Worm (Caenorhabditis elegans) whole organism, L1 larva: ENCODE measurements around the gene atz-1.

Experiments used
- ama-1 ChIP-seq: fragments of 150-350 bp; optimal IDR thresholded peaks from 2 replicates; lab custom pipeline; 2014
- blmp-1 ChIP-seq: fragments of 150-350 bp; optimal IDR thresholded peaks from 2 replicates; lab custom pipeline; 2014; ENCODE audit warnings: missing biosample characterization, missing genetic modification characterization
- ces-1 ChIP-seq: fragments of 150-350 bp; optimal IDR thresholded peaks from 2 replicates; lab custom pipeline; 2014; ENCODE audit warnings: missing biosample characterization, missing genetic modification reagents, missing genetic modification characterization
- elt-3 ChIP-seq, 6 experiments: fragments of 150-350 bp in 1 of 6; sonication (generic microtip); optimal IDR thresholded peaks; 2 replicates each; lab custom pipeline; 2017 to 2018; ENCODE audit warnings: missing biosample characterization in 6 of 6, missing genetic modification characterization in 6 of 6, inconsistent platforms in 1 of 6
- grh-1 ChIP-seq: fragments of 200-800 bp; sonication (Bioruptor generic); IDR thresholded peaks from 2 replicates; pipeline ENCODE4 v1.3.6; 2022; ENCODE audit warnings: missing genetic modification reagents, missing genetic modification characterization, missing compliant biosample characterization
- hlh-17 ChIP-seq: fragments of 200-800 bp; sonication (Bioruptor generic); optimal IDR thresholded peaks from 2 replicates; lab custom pipeline; 2018; ENCODE audit warnings: missing genetic modification characterization, mild to moderate bottlenecking, missing compliant biosample characterization, moderate library complexity, borderline replicate concordance
- lin-13 ChIP-seq: fragments of 150-350 bp; optimal IDR thresholded peaks from 2 replicates; lab custom pipeline; 2014; ENCODE audit warnings: missing biosample characterization, missing genetic modification reagents, missing genetic modification characterization
- lin-14 ChIP-seq: fragments of 200-800 bp; sonication (Bioruptor generic); optimal IDR thresholded peaks from 2 replicates; lab custom pipeline; 2018; ENCODE audit warnings: mild to moderate bottlenecking, missing genetic modification characterization, moderate library complexity, missing compliant biosample characterization
- lin-35 ChIP-seq, 2 experiments: fragments of 150-350 bp; optimal IDR thresholded peaks; 2 replicates each; lab custom pipeline; 2014; ENCODE audit warnings: missing biosample characterization in 2 of 2, missing genetic modification characterization in 2 of 2, missing genetic modification reagents in 2 of 2
- lin-39 ChIP-seq: fragments of 150-350 bp; optimal IDR thresholded peaks from 2 replicates; lab custom pipeline; 2014; ENCODE audit warnings: missing biosample characterization, missing genetic modification reagents, missing genetic modification characterization
- nhr-19 ChIP-seq: fragments of 200-800 bp; sonication (Bioruptor generic); conservative IDR thresholded peaks from 2 replicates; pipeline ENCODE4 v1.3.6; 2022; ENCODE audit warnings: missing genetic modification characterization, missing compliant biosample characterization
- nhr-237 ChIP-seq: fragments of 150-350 bp; optimal IDR thresholded peaks from 2 replicates; lab custom pipeline; 2014; ENCODE audit warnings: missing biosample characterization, missing genetic modification characterization
- pqm-1 ChIP-seq: sonication (generic microtip); optimal IDR thresholded peaks from 3 replicates; lab custom pipeline; 2017; ENCODE audit warnings: missing biosample characterization, missing genetic modification characterization
- unc-30 ChIP-seq: sonication (generic microtip); optimal IDR thresholded peaks from 2 replicates; lab custom pipeline; 2017; ENCODE audit warnings: missing biosample characterization, missing genetic modification characterization

DNA sequence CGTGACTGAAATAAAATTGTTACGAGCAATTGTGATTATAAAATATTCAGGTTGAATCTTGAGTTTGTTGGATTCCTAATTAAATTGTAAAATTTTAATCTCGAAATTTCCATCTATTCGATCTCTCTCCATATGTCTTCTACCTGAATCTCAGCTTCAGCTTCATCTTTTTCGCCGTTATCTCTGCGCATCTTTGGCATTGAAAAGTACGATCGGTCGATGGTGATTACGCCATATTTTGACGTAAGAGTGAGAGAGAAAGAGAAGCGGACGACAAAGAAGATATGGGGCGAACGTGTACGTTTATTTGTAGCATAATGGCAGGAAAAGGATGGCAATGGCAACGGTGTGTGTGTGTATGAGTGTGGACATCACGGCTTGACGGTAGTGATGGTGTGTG lies 9.3 kb downstream of the atz-1 start:
- TF ChIP-seq lin-13 (GFP tag; lab: Kevin White, UChicago) (no peak), lin-39 (no peak), nhr-237 (tag; lab: Kevin White, UChicago) (no peak), ces-1 (no peak), unc-30 (tag; lab: Kevin White, UChicago) (no peak), blmp-1 (tag; lab: Kevin White, UChicago) (peak; percentile 11), lin-35 (GFP tag; optimal IDR thresholded peaks at IDR 0.05; lab: Kevin White, UChicago) (no peak), grh-1 (GFP tag; lab: Robert Waterston, UW) (no peak), ama-1 (lab: Kevin White, UChicago) (no peak), pqm-1 (tag; lab: Kevin White, UChicago) (no peak), elt-3 (tag; optimal IDR thresholded peaks at IDR 0.05; lab: Kevin White, UChicago) (no peak), lin-14 (GFP tag; lab: Kevin White, UChicago) (no peak), nhr-19 (GFP tag; lab: Robert Waterston, UW) (no peak), hlh-17 (GFP tag; lab: Kevin White, UChicago) (no peak)
